Worm (Caenorhabditis elegans) whole organism, L4 larva: Measurements from ENCODE around the gene cts-1.

Source experiments
- attf-4 ChIP-seq: sonication (generic microtip); optimal IDR thresholded peaks from 3 replicates; lab custom pipeline; 2017; ENCODE audit warnings: missing biosample characterization, missing genetic modification characterization
- zfp-3 ChIP-seq: fragments of 200-800 bp; sonication (Bioruptor generic); conservative IDR thresholded peaks from 2 replicates; pipeline ENCODE4 v1.3.6; 2022; ENCODE audit warnings: missing genetic modification reagents, missing genetic modification characterization, missing compliant biosample characterization

- TF ChIP-seq zfp-3 (GFP tag; lab: Robert Waterston, UW) (no peak), attf-4 (tag; lab: Kevin White, UChicago) (no peak)
Observed at ce11 chrIII:10187840-10188239, 28.6 kb downstream of the cts-1 start.
